Fruit fly (Drosophila melanogaster): Measurements from ENCODE around the gene CG32409.

Gene CG32409

dm6 chr3L:5856919-5857318, 42.4 kb upstream of the CG32409 start (continued):
- TF ChIP-seq CG9727 (GFP tag; optimal IDR thresholded peaks at IDR 0.05) (peak; percentile 85), CG4707 (GFP tag; optimal IDR thresholded peaks at IDR 0.05) (no peak), Side (GFP tag; optimal IDR thresholded peaks at IDR 0.05) (peak; percentile 48), CG43689 (GFP tag; IDR thresholded peaks at IDR 0.05) (no peak), ewg (GFP tag; optimal IDR thresholded peaks at IDR 0.05) (no peak), CG17328 (GFP tag; IDR thresholded peaks at IDR 0.05) (peak; percentile 35; the same call in 1 of the 2 replicates), CG16863 (GFP tag; optimal IDR thresholded peaks at IDR 0.05) (peak; percentile 38), Hand (GFP tag; optimal IDR thresholded peaks at IDR 0.05) (no peak), zf30C (GFP tag; optimal IDR thresholded peaks at IDR 0.05) (peak; percentile 96), Atf3 (GFP tag; optimal IDR thresholded peaks at IDR 0.05) (peak; percentile 47), CG18262 (tag; optimal IDR thresholded peaks at IDR 0.05) (peak; percentile 79), croc (GFP tag; conservative IDR thresholded peaks at IDR 0.05) (peak; percentile 16; the same call in 1 of the 3 replicates), gem (tag; optimal IDR thresholded peaks at IDR 0.05) (peak; percentile 66), CG30431 (GFP tag; optimal IDR thresholded peaks at IDR 0.05) (peak; percentile 63), CG9932 (GFP tag; IDR thresholded peaks at IDR 0.05) (no peak), CG12391 (tag; optimal IDR thresholded peaks at IDR 0.05) (peak; percentile 59), CG13775 (GFP tag; optimal IDR thresholded peaks at IDR 0.05) (peak; percentile 66), CG12155 (GFP tag; optimal IDR thresholded peaks at IDR 0.05) (peak; percentile 32), CG2712 (tag; optimal IDR thresholded peaks at IDR 0.05) (peak; percentile 80), Optix (GFP tag; IDR thresholded peaks at IDR 0.05) (no peak), gro (GFP tag; optimal IDR thresholded peaks at IDR 0.05) (no peak), CG2202 (tag; optimal IDR thresholded peaks at IDR 0.05) (peak; percentile 40), eve (GFP tag; optimal IDR thresholded peaks at IDR 0.05) (peak in 1 of 2 experiments; percentile 88), zen (tag; optimal IDR thresholded peaks at IDR 0.05) (peak; percentile 75), her (GFP tag; optimal IDR thresholded peaks at IDR 0.05) (no peak), Ssrp (tag; optimal IDR thresholded peaks at IDR 0.05) (peak; percentile 31), pho (GFP tag; optimal IDR thresholded peaks at IDR 0.05) (no peak), pnt (GFP tag; optimal IDR thresholded peaks at IDR 0.05) (peak; percentile 16), CG16779 (GFP tag; IDR thresholded peaks at IDR 0.05) (no peak), phol (tag; optimal IDR thresholded peaks at IDR 0.05) (peak; percentile 62), ash1 (GFP tag; optimal IDR thresholded peaks at IDR 0.05) (no peak), bcd (GFP tag; optimal IDR thresholded peaks at IDR 0.05) (no peak), CG18764 (GFP tag; optimal IDR thresholded peaks at IDR 0.05) (no peak), CG12219 (GFP tag; optimal IDR thresholded peaks at IDR 0.05) (peak; percentile 22), CG2116 (GFP tag; optimal IDR thresholded peaks at IDR 0.05) (peak; percentile 13), Scr (GFP tag; IDR thresholded peaks at IDR 0.05; ENCODE audit: partially characterized antibody) (no peak), Meics (GFP tag; optimal IDR thresholded peaks at IDR 0.05) (no peak), CG7839 (tag; optimal IDR thresholded peaks at IDR 0.05) (peak; percentile 45), CG33557 (GFP tag; optimal IDR thresholded peaks at IDR 0.05) (peak; percentile 73), pita (GFP tag; optimal IDR thresholded peaks at IDR 0.05) (no peak), CG17568 (GFP tag; optimal IDR thresholded peaks at IDR 0.05) (no peak), CG9609 (GFP tag; optimal IDR thresholded peaks at IDR 0.05) (peak; percentile 10), crc (GFP tag; optimal IDR thresholded peaks at IDR 0.05) (peak; percentile 17), Atf-2 (GFP tag; optimal IDR thresholded peaks at IDR 0.05) (peak; percentile 32), Asciz (GFP tag; optimal IDR thresholded peaks at IDR 0.05) (no peak), stwl (tag; optimal IDR thresholded peaks at IDR 0.05) (peak; percentile 26), grau (tag; optimal IDR thresholded peaks at IDR 0.05) (peak; percentile 38), Trl (optimal IDR thresholded peaks at IDR 0.05) (no peak), Trl (GFP tag; optimal IDR thresholded peaks at IDR 0.05) (peak; percentile 43), CG8089 (GFP tag; optimal IDR thresholded peaks at IDR 0.05) (peak; percentile 27), CG8359 (GFP tag; optimal IDR thresholded peaks at IDR 0.05; ENCODE audit: borderline replicate concordance) (peak; percentile 34)
